Worm (Caenorhabditis elegans) whole organism, midembryonic: ENCODE data around the gene npr-4.

Experiments
- T22C8.4 ChIP-seq: fragments of 200-800 bp; sonication (Bioruptor generic); IDR thresholded peaks from 2 replicates; pipeline ENCODE4 v1.3.6; 2022; ENCODE audit warnings: missing genetic modification characterization, missing compliant biosample characterization
- cog-1 ChIP-seq: sonication (generic microtip); optimal IDR thresholded peaks from 2 replicates; lab custom pipeline; 2016; ENCODE audit warnings: missing genetic modification characterization, missing compliant biosample characterization
- flt-1 ChIP-seq: fragments of 200-800 bp; sonication (Bioruptor generic); IDR thresholded peaks from 2 replicates; pipeline ENCODE4 v1.3.6; 2022; ENCODE audit warnings: missing genetic modification characterization, missing compliant biosample characterization
- klf-2 ChIP-seq: fragments of 200-800 bp; sonication (Bioruptor generic); conservative IDR thresholded peaks from 2 replicates; pipeline ENCODE4 v1.3.6; 2022; ENCODE audit warnings: missing genetic modification reagents, missing genetic modification characterization, missing compliant biosample characterization
- med-1 ChIP-seq: sonication (generic microtip); optimal IDR thresholded peaks from 2 replicates; lab custom pipeline; 2017; ENCODE audit warnings: missing genetic modification characterization, mild to moderate bottlenecking, missing compliant biosample characterization, antibody characterized with exemption, missing genetic modification reagents; ENCODE audit not compliant: insufficient read depth
- ref-1 ChIP-seq: fragments of 200-800 bp; sonication (Bioruptor generic); conservative IDR thresholded peaks from 2 replicates; pipeline ENCODE4 v1.3.6; 2022; ENCODE audit warnings: missing genetic modification reagents, missing genetic modification characterization, missing compliant biosample characterization
- tab-1 ChIP-seq: fragments of 200-800 bp; sonication (Bioruptor generic); IDR thresholded peaks from 2 replicates; pipeline ENCODE4 v1.3.6; 2022; ENCODE audit warnings: missing genetic modification characterization, missing compliant biosample characterization
- ztf-23 ChIP-seq: fragments of 200-800 bp; sonication (Bioruptor generic); IDR thresholded peaks from 2 replicates; pipeline ENCODE4 v1.3.6; 2022; ENCODE audit warnings: missing genetic modification reagents, missing genetic modification characterization, missing compliant biosample characterization
- ztf-29 ChIP-seq: fragments of 200-800 bp; sonication (Bioruptor generic); IDR thresholded peaks from 2 replicates; pipeline ENCODE4 v1.3.6; 2022; ENCODE audit warnings: missing genetic modification reagents, missing genetic modification characterization, missing compliant biosample characterization

The npr-4 gene

ce11 chrX:12563589-12563988 lies 12.1 kb upstream of the npr-4 start:
- TF ChIP-seq ztf-23 (peak; percentile 96), med-1 (GFP tag; lab: Kevin White, UChicago) (peak; percentile 80), klf-2 (GFP tag; lab: Robert Waterston, UW) (peak; percentile 95), flt-1 (GFP tag; lab: Robert Waterston, UW) (peak; percentile 98), cog-1 (tag; lab: Kevin White, UChicago) (peak; percentile 89), ref-1 (GFP tag; lab: Robert Waterston, UW) (peak; percentile 96), T22C8.4 (GFP tag; lab: Robert Waterston, UW) (peak; percentile 94), ztf-29 (GFP tag; lab: Robert Waterston, UW) (peak; percentile 97), tab-1 (GFP tag; lab: Robert Waterston, UW) (peak; percentile 98)

- no peak for TF ChIP-seq cog-1 (tag; lab: Kevin White, UChicago)
- TF ChIP-seq ref-1 (GFP tag; lab: Robert Waterston, UW), result no peak
- TF ChIP-seq tab-1 (GFP tag; lab: Robert Waterston, UW), result no peak
- no peak for TF ChIP-seq ztf-29 (GFP tag; lab: Robert Waterston, UW)
- no peak for TF ChIP-seq T22C8.4 (GFP tag; lab: Robert Waterston, UW)
- no peak for TF ChIP-seq med-1 (GFP tag; lab: Kevin White, UChicago)
- no peak for TF ChIP-seq flt-1 (GFP tag; lab: Robert Waterston, UW)
- no peak for TF ChIP-seq ztf-23
- TF ChIP-seq klf-2 (GFP tag; lab: Robert Waterston, UW), result no peak
These were observed 2.4 kb downstream of the npr-4 start for ce11 chrX:12549056-12549455.

ce11 chrX:12546804-12547203 lies 4.7 kb downstream of the npr-4 start:
- TF ChIP-seq tab-1 (GFP tag; lab: Robert Waterston, UW), result no peak
- no peak for TF ChIP-seq med-1 (GFP tag; lab: Kevin White, UChicago)
- TF ChIP-seq klf-2 (GFP tag; lab: Robert Waterston, UW), result no peak
- no peak for TF ChIP-seq T22C8.4 (GFP tag; lab: Robert Waterston, UW)
- TF ChIP-seq ztf-29 (GFP tag; lab: Robert Waterston, UW), result no peak
- TF ChIP-seq flt-1 (GFP tag; lab: Robert Waterston, UW), result no peak
- no peak for TF ChIP-seq ztf-23
- no peak for TF ChIP-seq cog-1 (tag; lab: Kevin White, UChicago)
- TF ChIP-seq ref-1 (GFP tag; lab: Robert Waterston, UW), result no peak

- TF ChIP-seq cog-1 (tag; lab: Kevin White, UChicago) (no peak), T22C8.4 (GFP tag; lab: Robert Waterston, UW) (no peak), flt-1 (GFP tag; lab: Robert Waterston, UW) (no peak), tab-1 (GFP tag; lab: Robert Waterston, UW) (no peak), ztf-23 (no peak), klf-2 (GFP tag; lab: Robert Waterston, UW) (no peak), ref-1 (GFP tag; lab: Robert Waterston, UW) (no peak)
These were observed 6.4 kb downstream of the npr-4 start for ce11 chrX:12545100-12545499.

ce11 chrX:12538794-12539193 lies 12.7 kb downstream of the npr-4 start:
- TF ChIP-seq ref-1 (GFP tag; lab: Robert Waterston, UW) (no peak), tab-1 (GFP tag; lab: Robert Waterston, UW) (no peak), T22C8.4 (GFP tag; lab: Robert Waterston, UW) (no peak)

ce11 chrX:12534476-12534875 lies 17.0 kb downstream of the npr-4 start:
- no peak for TF ChIP-seq tab-1 (GFP tag; lab: Robert Waterston, UW)

- TF ChIP-seq T22C8.4 (GFP tag; lab: Robert Waterston, UW) (no peak), med-1 (GFP tag; lab: Kevin White, UChicago) (no peak), flt-1 (GFP tag; lab: Robert Waterston, UW) (no peak), tab-1 (GFP tag; lab: Robert Waterston, UW) (no peak), cog-1 (tag; lab: Kevin White, UChicago) (no peak), ref-1 (GFP tag; lab: Robert Waterston, UW) (no peak), ztf-23 (no peak), klf-2 (GFP tag; lab: Robert Waterston, UW) (no peak), ztf-29 (GFP tag; lab: Robert Waterston, UW) (no peak)
These were observed 19.1 kb downstream of the npr-4 start for ce11 chrX:12532405-12532804.

- TF ChIP-seq tab-1 (GFP tag; lab: Robert Waterston, UW), result no peak
- no peak for TF ChIP-seq T22C8.4 (GFP tag; lab: Robert Waterston, UW)
- TF ChIP-seq klf-2 (GFP tag; lab: Robert Waterston, UW), result no peak
- no peak for TF ChIP-seq cog-1 (tag; lab: Kevin White, UChicago)
- no peak for TF ChIP-seq med-1 (GFP tag; lab: Kevin White, UChicago)
These were observed 26.1 kb downstream of the npr-4 start, which contains the start of gene scd-1 for ce11 chrX:12525359-12525839. Gene scd-1, minus strand, starts transcription at chrX:12525789.

- TF ChIP-seq T22C8.4 (GFP tag; lab: Robert Waterston, UW) (no peak), ref-1 (GFP tag; lab: Robert Waterston, UW) (no peak), ztf-23 (no peak), ztf-29 (GFP tag; lab: Robert Waterston, UW) (no peak), klf-2 (GFP tag; lab: Robert Waterston, UW) (no peak), tab-1 (GFP tag; lab: Robert Waterston, UW) (no peak), med-1 (GFP tag; lab: Kevin White, UChicago) (no peak), flt-1 (GFP tag; lab: Robert Waterston, UW) (no peak), cog-1 (tag; lab: Kevin White, UChicago) (no peak)
These were observed 27.0 kb downstream of the npr-4 start for ce11 chrX:12524514-12524913.

- TF ChIP-seq med-1 (GFP tag; lab: Kevin White, UChicago) (no peak), cog-1 (tag; lab: Kevin White, UChicago) (no peak), T22C8.4 (GFP tag; lab: Robert Waterston, UW) (no peak), ztf-29 (GFP tag; lab: Robert Waterston, UW) (no peak), tab-1 (GFP tag; lab: Robert Waterston, UW) (no peak), ztf-23 (no peak), ref-1 (GFP tag; lab: Robert Waterston, UW) (no peak), flt-1 (GFP tag; lab: Robert Waterston, UW) (no peak), klf-2 (GFP tag; lab: Robert Waterston, UW) (no peak)
These were observed 28.4 kb downstream of the npr-4 start for ce11 chrX:12523071-12523483.
